Worm (Caenorhabditis elegans): ENCODE measurements around the gene ehs-1.

ce11 chrII:5781935-5782921 is 38.3 kb upstream of the ehs-1 start, which contains the start of gene K05F1.6:
- TF ChIP-seq mep-1 (tag; optimal IDR thresholded peaks at IDR 0.05) (no peak), hlh-1 (tag; optimal IDR thresholded peaks at IDR 0.05) (peak; percentile 10)

Measured in whole organism, mixed stage, embryonic.